Fruit fly (Drosophila melanogaster): Measurements from ENCODE around the gene daed.

The daed gene

dm6 chr2L:2202018-2202852, 13.9 kb downstream of the daed start (continued):
- TF ChIP-seq gem (tag; optimal IDR thresholded peaks at IDR 0.05): peak; percentile 100
- TF ChIP-seq ttk (GFP tag; IDR thresholded peaks at IDR 0.05): peak; percentile 99
- TF ChIP-seq HLH4C (GFP tag; IDR thresholded peaks at IDR 0.05; ENCODE audit: partially characterized antibody): peak; percentile 72
- peak; percentile 97 for TF ChIP-seq odd (GFP tag; optimal IDR thresholded peaks at IDR 0.05)
- peak; percentile 78 for TF ChIP-seq Rfx (GFP tag; IDR thresholded peaks at IDR 0.05)
- TF ChIP-seq CG13296 (GFP tag; optimal IDR thresholded peaks at IDR 0.05): peak; percentile 82
- TF ChIP-seq CG9727 (GFP tag; optimal IDR thresholded peaks at IDR 0.05): peak; percentile 100
- TF ChIP-seq CG12104 (GFP tag; optimal IDR thresholded peaks at IDR 0.05): peak; percentile 98
- peak; percentile 77 for TF ChIP-seq bbx (GFP tag; IDR thresholded peaks at IDR 0.05; ENCODE audit: partially characterized antibody)
- TF ChIP-seq Hr3 (GFP tag; optimal IDR thresholded peaks at IDR 0.05): peak; percentile 98
- TF ChIP-seq H15 (GFP tag; IDR thresholded peaks at IDR 0.05): peak; percentile 99
- TF ChIP-seq dimm (GFP tag; IDR thresholded peaks at IDR 0.05): peak; percentile 99
- peak; percentile 99 for TF ChIP-seq otp (GFP tag; IDR thresholded peaks at IDR 0.05)
- TF ChIP-seq Asciz (GFP tag; optimal IDR thresholded peaks at IDR 0.05): peak; percentile 100
- TF ChIP-seq CG17612 (GFP tag; IDR thresholded peaks at IDR 0.05): peak; percentile 95
- TF ChIP-seq NFAT (GFP tag; IDR thresholded peaks at IDR 0.05): peak; percentile 80
- no peak for TF ChIP-seq cad (GFP tag; optimal IDR thresholded peaks at IDR 0.05)
- no peak for TF ChIP-seq tna (GFP tag; IDR thresholded peaks at IDR 0.05; ENCODE audit: partially characterized antibody)
- TF ChIP-seq CG34376 (GFP tag; optimal IDR thresholded peaks at IDR 0.05): no peak
- TF ChIP-seq Hmx (GFP tag; optimal IDR thresholded peaks at IDR 0.05): peak; percentile 73
- TF ChIP-seq CG6272 (GFP tag; IDR thresholded peaks at IDR 0.05): peak; percentile 98
- TF ChIP-seq CG34224 (GFP tag; IDR thresholded peaks at IDR 0.05; ENCODE audit: partially characterized antibody): no peak
- peak; percentile 93 for TF ChIP-seq CG6683 (GFP tag; optimal IDR thresholded peaks at IDR 0.05)
- TF ChIP-seq gsb-n (tag; optimal IDR thresholded peaks at IDR 0.05): peak; percentile 100
- peak; percentile 95 for TF ChIP-seq da (GFP tag; optimal IDR thresholded peaks at IDR 0.05)
- TF ChIP-seq CG14667 (GFP tag; IDR thresholded peaks at IDR 0.05): peak; percentile 97
- peak; percentile 99 for TF ChIP-seq CG8924 (tag; optimal IDR thresholded peaks at IDR 0.05)
- peak; percentile 83 for TF ChIP-seq Hmr (GFP tag; optimal IDR thresholded peaks at IDR 0.05)
- peak; percentile 44 for TF ChIP-seq CG7928 (GFP tag; optimal IDR thresholded peaks at IDR 0.05)
- TF ChIP-seq CG15514 (GFP tag; optimal IDR thresholded peaks at IDR 0.05): peak; percentile 67
- TF ChIP-seq B-H1 (GFP tag; IDR thresholded peaks at IDR 0.05): peak; percentile 98
- TF ChIP-seq Hey (tag; optimal IDR thresholded peaks at IDR 0.05): peak; percentile 65
- TF ChIP-seq tap (tag; optimal IDR thresholded peaks at IDR 0.05): peak; percentile 99
- TF ChIP-seq ac (GFP tag; optimal IDR thresholded peaks at IDR 0.05): peak; percentile 99
- peak; percentile 83 for TF ChIP-seq ftz-f1 (GFP tag; optimal IDR thresholded peaks at IDR 0.05)
- TF ChIP-seq seq (GFP tag; IDR thresholded peaks at IDR 0.05): peak; percentile 98
- TF ChIP-seq Blimp-1 (GFP tag; optimal IDR thresholded peaks at IDR 0.05): peak; percentile 99
- peak in 1 of 3 experiments; percentile 100 for TF ChIP-seq Stat92E (GFP tag; optimal IDR thresholded peaks at IDR 0.05)
- TF ChIP-seq ara (GFP tag; IDR thresholded peaks at IDR 0.05): peak; percentile 100
- peak; percentile 80 for TF ChIP-seq Deaf1 (tag; optimal IDR thresholded peaks at IDR 0.05)
- TF ChIP-seq CG18599 (GFP tag; optimal IDR thresholded peaks at IDR 0.05): peak; percentile 95
- peak; percentile 96 for TF ChIP-seq CG15269 (tag; optimal IDR thresholded peaks at IDR 0.05)
- 0 out of 2 replicates have a peak, but pooled peaks have one; percentile 22 for TF ChIP-seq GATAe (GFP tag; conservative IDR thresholded peaks at IDR 0.05)
- peak; percentile 99 for TF ChIP-seq pum (GFP tag; optimal IDR thresholded peaks at IDR 0.05)
- peak; percentile 98 for TF ChIP-seq aop (GFP tag; IDR thresholded peaks at IDR 0.05)
- TF ChIP-seq CG18262 (tag; optimal IDR thresholded peaks at IDR 0.05): peak; percentile 100
- TF ChIP-seq CG4282 (GFP tag; optimal IDR thresholded peaks at IDR 0.05): peak; percentile 99
- peak; percentile 98 for TF ChIP-seq sqz (GFP tag; optimal IDR thresholded peaks at IDR 0.05)
